Worm (Caenorhabditis elegans) whole organism, L4 larva: ENCODE data around the gene abhd-5.1.

Source experiments
- daf-19 ChIP-seq: fragments of 200-800 bp; sonication (Bioruptor generic); conservative IDR thresholded peaks from 2 replicates; pipeline ENCODE4 v1.3.6; 2022; ENCODE audit warnings: missing genetic modification characterization, missing compliant biosample characterization
- fos-1 ChIP-seq: fragments of 150-350 bp; optimal IDR thresholded peaks from 2 replicates; lab custom pipeline; 2014; ENCODE audit warnings: missing biosample characterization, missing genetic modification characterization
- jun-1 ChIP-seq: fragments of 150-350 bp; optimal IDR thresholded peaks from 2 replicates; lab custom pipeline; 2014; ENCODE audit warnings: missing biosample characterization, missing genetic modification reagents, missing genetic modification characterization
- mep-1 ChIP-seq: fragments of 150-350 bp; sonication (generic microtip); optimal IDR thresholded peaks from 3 replicates; lab custom pipeline; 2014; ENCODE audit warnings: missing biosample characterization, missing genetic modification characterization
- nhr-25 ChIP-seq: sonication (generic microtip); optimal IDR thresholded peaks from 2 replicates; lab custom pipeline; 2017; ENCODE audit warnings: missing genetic modification characterization, mild to moderate bottlenecking, missing compliant biosample characterization, antibody characterized with exemption, moderate library complexity, borderline replicate concordance; ENCODE audit not compliant: insufficient read depth
- nhr-48 ChIP-seq: sonication (generic microtip); optimal IDR thresholded peaks from 2 replicates; lab custom pipeline; 2016; ENCODE audit warnings: mild to moderate bottlenecking, missing genetic modification characterization, missing compliant biosample characterization
- nhr-76 ChIP-seq: fragments of 150-350 bp; optimal IDR thresholded peaks from 2 replicates; lab custom pipeline; 2014; ENCODE audit warnings: missing biosample characterization, missing genetic modification characterization
- unc-39 ChIP-seq: sonication (generic microtip); optimal IDR thresholded peaks from 2 replicates; lab custom pipeline; 2017; ENCODE audit warnings: missing biosample characterization, missing genetic modification characterization

DNA sequence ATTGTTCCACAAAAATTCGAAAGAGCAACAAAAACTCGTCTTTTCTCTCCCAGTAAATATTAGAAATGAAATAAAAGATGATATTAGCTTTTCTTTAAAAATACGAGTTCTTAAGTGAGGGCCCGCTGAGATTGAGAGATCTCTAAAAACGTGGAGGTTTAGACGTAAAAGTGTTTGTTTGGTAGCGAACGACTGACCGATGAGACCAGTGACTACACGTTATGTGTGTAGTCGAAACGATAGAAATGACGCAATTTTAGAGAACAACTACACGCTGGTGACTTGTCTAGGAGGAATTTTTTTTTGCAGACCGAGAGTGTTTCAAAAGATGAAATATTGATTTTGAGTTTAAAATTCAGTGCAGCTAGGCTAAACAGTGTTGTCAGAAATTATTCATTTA lies 15.3 kb downstream of the abhd-5.1 start, which contains the start of gene C37H5.13:
- TF ChIP-seq nhr-48 (tag; lab: Kevin White, UChicago) = no peak
- TF ChIP-seq mep-1 (tag; lab: Kevin White, UChicago) = peak; percentile 28
- TF ChIP-seq nhr-25 (tag; lab: Kevin White, UChicago) = no peak
- no peak for TF ChIP-seq unc-39
- TF ChIP-seq daf-19 (GFP tag; lab: Robert Waterston, UW) = no peak
- TF ChIP-seq nhr-76 (tag; lab: Kevin White, UChicago) = no peak
- no peak for TF ChIP-seq fos-1
- no peak for TF ChIP-seq jun-1 (tag; lab: Kevin White, UChicago)
